Fruit fly (Drosophila melanogaster) whole organism, embryonic: ENCODE results near the gene egh.

Source experiments
- ATbp ChIP-seq: fragments of 200-800 bp; sonication (Bioruptor generic); optimal IDR thresholded peaks from 2 replicates; lab custom pipeline; 2017; ENCODE audit warnings: missing biosample characterization, mild to moderate bottlenecking, missing genetic modification characterization, missing genetic modification reagents
- Abd-B ChIP-seq: fragments of 200-800 bp; sonication (Bioruptor generic); optimal IDR thresholded peaks from 2 replicates; lab custom pipeline; 2018; ENCODE audit warnings: missing biosample characterization, mild to moderate bottlenecking, missing genetic modification characterization, moderate library complexity
- Antp ChIP-seq: fragments of 200-800 bp; sonication (Bioruptor generic); optimal IDR thresholded peaks from 3 replicates; lab custom pipeline; 2016; ENCODE audit warnings: missing biosample characterization, missing genetic modification characterization
- Asciz ChIP-seq: fragments of 200-800 bp; sonication (Bioruptor generic); optimal IDR thresholded peaks from 2 replicates; lab custom pipeline; 2017; ENCODE audit warnings: missing biosample characterization, mild to moderate bottlenecking, missing genetic modification characterization, missing genetic modification reagents
- Atf6 ChIP-seq: fragments of 200-800 bp; sonication (Bioruptor generic); IDR thresholded peaks from 2 replicates; pipeline ENCODE4 v1.3.6; 2022; ENCODE audit warnings: missing biosample characterization, missing genetic modification characterization
- CG11093 ChIP-seq: fragments of 200-800 bp; sonication (Bioruptor generic); IDR thresholded peaks from 3 replicates; pipeline ENCODE4 v1.3.6; 2022; ENCODE audit warnings: missing biosample characterization, missing genetic modification characterization
- CG12769 ChIP-seq: fragments of 200-800 bp; sonication (Bioruptor generic); optimal IDR thresholded peaks from 2 replicates; lab custom pipeline; 2019; ENCODE audit warnings: missing biosample characterization, mild to moderate bottlenecking, missing genetic modification characterization, moderate library complexity
- CG14667 ChIP-seq: fragments of 200-800 bp; sonication (Bioruptor generic); IDR thresholded peaks from 2 replicates; pipeline ENCODE4 v1.3.6; 2022; ENCODE audit warnings: missing biosample characterization, missing genetic modification characterization
- CG17802 ChIP-seq: fragments of 200-800 bp; sonication (Bioruptor generic); optimal IDR thresholded peaks from 2 replicates; lab custom pipeline; 2018; ENCODE audit warnings: missing biosample characterization, mild to moderate bottlenecking, missing genetic modification characterization, moderate library complexity
- CG2120 ChIP-seq: fragments of 200-800 bp; sonication (Bioruptor generic); optimal IDR thresholded peaks from 3 replicates; lab custom pipeline; 2016; ENCODE audit warnings: missing biosample characterization, missing genetic modification characterization
- CG2202 ChIP-seq: fragments of 200-800 bp; sonication (Bioruptor generic); optimal IDR thresholded peaks from 2 replicates; lab custom pipeline; 2018; ENCODE audit warnings: missing biosample characterization, mild to moderate bottlenecking, missing genetic modification characterization
- CG30431 ChIP-seq: fragments of 200-800 bp; sonication (Bioruptor generic); optimal IDR thresholded peaks from 2 replicates; lab custom pipeline; 2017; ENCODE audit warnings: missing biosample characterization, missing genetic modification characterization
- CG6175 ChIP-seq: fragments of 200-800 bp; sonication (Bioruptor generic); IDR thresholded peaks from 3 replicates; pipeline ENCODE4 v1.3.6; 2022; ENCODE audit warnings: missing biosample characterization, missing genetic modification characterization
- CG6654 ChIP-seq: fragments of 200-800 bp; sonication (Bioruptor generic); optimal IDR thresholded peaks from 2 replicates; lab custom pipeline; 2017; ENCODE audit warnings: missing biosample characterization, mild to moderate bottlenecking, missing genetic modification characterization
- CG7786 ChIP-seq: fragments of 200-800 bp; sonication (Bioruptor generic); optimal IDR thresholded peaks from 2 replicates; lab custom pipeline; 2016; ENCODE audit warnings: missing biosample characterization, missing genetic modification characterization
- CG9437 ChIP-seq: fragments of 200-800 bp; sonication (Bioruptor generic); optimal IDR thresholded peaks from 2 replicates; lab custom pipeline; 2018; ENCODE audit warnings: missing biosample characterization, mild to moderate bottlenecking, missing genetic modification characterization
- CG9817 ChIP-seq: fragments of 200-800 bp; sonication (Bioruptor generic); optimal IDR thresholded peaks from 2 replicates; lab custom pipeline; 2018; ENCODE audit warnings: missing biosample characterization, mild to moderate bottlenecking, missing genetic modification characterization, moderate library complexity
- Chrac-16 ChIP-seq: fragments of 200-800 bp; sonication (Bioruptor generic); optimal IDR thresholded peaks from 3 replicates; lab custom pipeline; 2016; ENCODE audit warnings: missing biosample characterization, missing genetic modification characterization
- Dbx ChIP-seq: fragments of 200-800 bp; sonication (Bioruptor generic); IDR thresholded peaks from 3 replicates; pipeline ENCODE4 v1.3.6; 2022; ENCODE audit warnings: missing biosample characterization, missing genetic modification characterization
- Dfd ChIP-seq, 2 experiments: fragments of >200 bp; optimal IDR thresholded peaks; 2 replicates each; lab custom pipeline; 2017; ENCODE audit warnings: missing biosample characterization in 2 of 2, missing genetic modification characterization in 2 of 2
- E2f2 ChIP-seq: fragments of 200-800 bp; sonication (Bioruptor generic); IDR thresholded peaks from 2 replicates; pipeline ENCODE4 v1.3.6; 2022; ENCODE audit warnings: missing biosample characterization, missing genetic modification characterization
- Ets97D ChIP-seq: fragments of 200-800 bp; sonication (Bioruptor generic); optimal IDR thresholded peaks from 3 replicates; lab custom pipeline; 2016; ENCODE audit warnings: missing biosample characterization, missing genetic modification characterization
- Fer1 ChIP-seq: fragments of 200-800 bp; sonication (Bioruptor generic); optimal IDR thresholded peaks from 2 replicates; lab custom pipeline; 2017; ENCODE audit warnings: missing biosample characterization, mild to moderate bottlenecking, missing genetic modification characterization
- HmgD ChIP-seq: fragments of 200-800 bp; sonication (Bioruptor generic); optimal IDR thresholded peaks from 3 replicates; lab custom pipeline; 2016; ENCODE audit warnings: missing biosample characterization, missing genetic modification characterization
- Hr78 ChIP-seq, 2 experiments: fragments of 200-800 bp in 1 of 2; fragments of >200 bp in 1 of 2; sonication (Bioruptor generic) in 1 of 2; optimal IDR thresholded peaks; 2 replicates each; lab custom pipeline; 2017 to 2019; ENCODE audit warnings: missing biosample characterization in 2 of 2, missing genetic modification characterization in 2 of 2, mild to moderate bottlenecking in 1 of 2, moderate library complexity in 1 of 2
- Mes4 ChIP-seq: fragments of 200-800 bp; sonication (Bioruptor generic); optimal IDR thresholded peaks from 2 replicates; lab custom pipeline; 2016; ENCODE audit warnings: missing biosample characterization, missing genetic modification characterization
- Mrtf ChIP-seq: fragments of 200-800 bp; sonication (Bioruptor generic); IDR thresholded peaks from 3 replicates; pipeline ENCODE4 v1.3.6; 2022; ENCODE audit warnings: missing biosample characterization, missing genetic modification characterization
- Scr ChIP-seq: fragments of 200-800 bp; sonication (Bioruptor generic); IDR thresholded peaks from 2 replicates; pipeline ENCODE4 v1.3.6; 2022; ENCODE audit warnings: missing biosample characterization, missing genetic modification characterization; ENCODE audit not compliant: partially characterized antibody
- Sin3A ChIP-seq: fragments of >200 bp; optimal IDR thresholded peaks from 2 replicates; lab custom pipeline; 2018
- Usf ChIP-seq: fragments of 200-800 bp; sonication (Bioruptor generic); optimal IDR thresholded peaks from 2 replicates; lab custom pipeline; 2017; ENCODE audit warnings: missing genotype, missing biosample characterization, missing genetic modification characterization
- Xbp1 ChIP-seq: fragments of 200-800 bp; sonication (Bioruptor generic); optimal IDR thresholded peaks from 3 replicates; lab custom pipeline; 2016; ENCODE audit warnings: missing biosample characterization, mild to moderate bottlenecking, missing genetic modification characterization
- ash1 ChIP-seq: fragments of 200-800 bp; sonication (Bioruptor generic); optimal IDR thresholded peaks from 2 replicates; lab custom pipeline; 2018; ENCODE audit warnings: missing biosample characterization, mild to moderate bottlenecking, missing genetic modification characterization
- btn ChIP-seq: fragments of 200-800 bp; sonication (Bioruptor generic); optimal IDR thresholded peaks from 2 replicates; lab custom pipeline; 2016; ENCODE audit warnings: missing biosample characterization, missing genetic modification characterization
- cad ChIP-seq: fragments of >200 bp; optimal IDR thresholded peaks from 2 replicates; lab custom pipeline; 2017; ENCODE audit warnings: missing biosample characterization, missing genetic modification characterization
- croc ChIP-seq: fragments of 200-800 bp; sonication (Bioruptor generic); conservative IDR thresholded peaks from 3 replicates; pipeline ENCODE4 v1.3.6; 2022; ENCODE audit warnings: missing biosample characterization, missing genetic modification characterization
- crol ChIP-seq: fragments of 200-800 bp; sonication (Bioruptor generic); IDR thresholded peaks from 2 replicates; pipeline ENCODE4 v1.3.6; 2022; ENCODE audit warnings: missing biosample characterization, missing genetic modification characterization
- dan ChIP-seq: fragments of 200-800 bp; sonication (Bioruptor generic); IDR thresholded peaks from 2 replicates; pipeline ENCODE4 v1.3.6; 2022; ENCODE audit warnings: missing biosample characterization, missing genetic modification characterization
- dmrt99B ChIP-seq: fragments of 200-800 bp; sonication (Bioruptor generic); optimal IDR thresholded peaks from 2 replicates; lab custom pipeline; 2018; ENCODE audit warnings: missing biosample characterization, mild to moderate bottlenecking, missing genetic modification characterization, moderate library complexity
- en ChIP-seq: fragments of 200-800 bp; sonication (Bioruptor generic); optimal IDR thresholded peaks from 2 replicates; lab custom pipeline; 2016; ENCODE audit warnings: missing biosample characterization, missing genetic modification characterization
- ewg ChIP-seq: fragments of 200-800 bp; sonication (Bioruptor generic); optimal IDR thresholded peaks from 3 replicates; lab custom pipeline; 2017; ENCODE audit warnings: mild to moderate bottlenecking, missing biosample characterization, missing genetic modification reagents, missing genetic modification characterization
- fd3F ChIP-seq: fragments of 200-800 bp; sonication (Bioruptor generic); optimal IDR thresholded peaks from 2 replicates; lab custom pipeline; 2018; ENCODE audit warnings: missing biosample characterization, mild to moderate bottlenecking, missing genetic modification characterization, moderate library complexity
- gfzf ChIP-seq: fragments of 200-800 bp; sonication (Bioruptor generic); optimal IDR thresholded peaks from 2 replicates; lab custom pipeline; 2016; ENCODE audit warnings: missing biosample characterization, mild to moderate bottlenecking, missing genetic modification characterization, moderate library complexity
- lab ChIP-seq: fragments of 200-800 bp; sonication (Bioruptor generic); optimal IDR thresholded peaks from 3 replicates; lab custom pipeline; 2017; ENCODE audit warnings: missing biosample characterization, missing genetic modification characterization, mild to moderate bottlenecking, moderate library complexity, missing genetic modification reagents
- luna ChIP-seq: fragments of 200-800 bp; sonication (Bioruptor generic); optimal IDR thresholded peaks from 2 replicates; lab custom pipeline; 2016; ENCODE audit warnings: missing biosample characterization, missing genetic modification characterization
- mam ChIP-seq: fragments of 200-800 bp; sonication (Bioruptor generic); optimal IDR thresholded peaks from 3 replicates; lab custom pipeline; 2016; ENCODE audit warnings: missing biosample characterization, missing genetic modification characterization
- nerfin-2 ChIP-seq: fragments of 200-800 bp; sonication (Bioruptor generic); IDR thresholded peaks from 2 replicates; pipeline ENCODE4 v1.3.6; 2022; ENCODE audit warnings: missing biosample characterization, missing genetic modification characterization; ENCODE audit not compliant: partially characterized antibody
- peb ChIP-seq: fragments of 200-800 bp; sonication (Bioruptor generic); IDR thresholded peaks from 2 replicates; pipeline ENCODE4 v1.3.6; 2022; ENCODE audit warnings: missing biosample characterization, missing genetic modification characterization
- rib ChIP-seq: fragments of 200-800 bp; sonication (Bioruptor generic); IDR thresholded peaks from 2 replicates; pipeline ENCODE4 v1.3.6; 2022; ENCODE audit warnings: missing biosample characterization, missing genetic modification characterization
- sug ChIP-seq: fragments of 200-800 bp; optimal IDR thresholded peaks from 2 replicates; lab custom pipeline; 2019; ENCODE audit warnings: missing biosample characterization, mild to moderate bottlenecking, missing genetic modification characterization, moderate library complexity
- tup ChIP-seq: fragments of 200-800 bp; sonication (Bioruptor generic); optimal IDR thresholded peaks from 2 replicates; lab custom pipeline; 2016; ENCODE audit warnings: missing biosample characterization, mild to moderate bottlenecking, missing genetic modification characterization, moderate library complexity
- vvl ChIP-seq: fragments of 200-800 bp; sonication (Bioruptor generic); IDR thresholded peaks from 2 replicates; pipeline ENCODE4 v1.3.6; 2022; ENCODE audit warnings: missing biosample characterization, missing genetic modification characterization
- wor ChIP-seq: fragments of 200-800 bp; sonication (Bioruptor generic); IDR thresholded peaks from 2 replicates; pipeline ENCODE4 v1.3.6; 2022; ENCODE audit warnings: missing biosample characterization, missing genetic modification characterization

egh gene

dm6 chrX:2593753-2594096 lies 5.4 kb downstream of the egh start (continued):
- TF ChIP-seq CG17802 (tag; lab: Kevin White, UChicago), result peak; percentile 53
- peak; percentile 84 for TF ChIP-seq peb
- peak; percentile 95 for TF ChIP-seq CG7786 (GFP tag; lab: Kevin White, UChicago)
- TF ChIP-seq CG9817, result peak; percentile 84
- peak; percentile 10 for TF ChIP-seq gfzf (GFP tag; lab: Kevin White, UChicago)
- no peak for TF ChIP-seq CG2202
- peak; percentile 81 for TF ChIP-seq croc (GFP tag; lab: Robert Waterston, UW)
- peak; percentile 97 for TF ChIP-seq CG2120 (GFP tag; lab: Kevin White, UChicago)
- TF ChIP-seq fd3F (GFP tag; lab: Kevin White, UChicago), result peak; percentile 85
- TF ChIP-seq CG30431 (GFP tag; lab: Kevin White, UChicago), result peak; percentile 85
- TF ChIP-seq Fer1 (GFP tag; lab: Kevin White, UChicago), result peak; percentile 95
- peak; percentile 99 for TF ChIP-seq sug (tag; lab: Kevin White, UChicago)
- TF ChIP-seq Scr (GFP tag; lab: Robert Waterston, UW), result no peak
- peak; percentile 80 for TF ChIP-seq ATbp (GFP tag; lab: Kevin White, UChicago)
- TF ChIP-seq Ets97D (GFP tag; lab: Kevin White, UChicago), result peak; percentile 69
- TF ChIP-seq Chrac-16 (GFP tag; lab: Kevin White, UChicago), result peak; percentile 87
- TF ChIP-seq CG11093 (GFP tag; lab: Robert Waterston, UW), result peak; percentile 93
- peak; percentile 58 for TF ChIP-seq CG9437 (GFP tag; lab: Kevin White, UChicago)
- peak; percentile 69 for TF ChIP-seq en
- TF ChIP-seq mam (GFP tag; lab: Kevin White, UChicago), result peak; percentile 97
- TF ChIP-seq Hr78 (GFP tag; optimal IDR thresholded peaks at IDR 0.05; lab: Kevin White, UChicago), result peak in 1 of 2 experiments; percentile 59
- TF ChIP-seq Dbx (GFP tag; lab: Robert Waterston, UW), result peak; percentile 96
- peak; percentile 93 for TF ChIP-seq Mrtf
- peak; percentile 75 for TF ChIP-seq ewg
- peak; percentile 71 for TF ChIP-seq CG6654 (GFP tag; lab: Kevin White, UChicago)
- TF ChIP-seq HmgD (GFP tag; lab: Kevin White, UChicago), result peak; percentile 74
- TF ChIP-seq ash1, result peak; percentile 77
- peak; percentile 78 for TF ChIP-seq btn (GFP tag; lab: Kevin White, UChicago)
- peak; percentile 55 for TF ChIP-seq crol
- no peak for TF ChIP-seq Dfd (GFP tag; optimal IDR thresholded peaks at IDR 0.05; lab: Kevin White, UChicago)
- peak; percentile 92 for TF ChIP-seq Xbp1 (GFP tag; lab: Kevin White, UChicago)
- peak; percentile 92 for TF ChIP-seq dmrt99B (tag; lab: Kevin White, UChicago)
- peak; percentile 97 for TF ChIP-seq Antp (GFP tag; lab: Kevin White, UChicago)
- no peak for TF ChIP-seq Sin3A (lab: Kevin White, UChicago)
- TF ChIP-seq lab (GFP tag; lab: Kevin White, UChicago), result peak; percentile 97
- TF ChIP-seq E2f2 (GFP tag; lab: Robert Waterston, UW), result peak; percentile 67
- peak; percentile 76 for TF ChIP-seq Asciz (GFP tag; lab: Kevin White, UChicago)
- TF ChIP-seq cad (GFP tag; lab: Kevin White, UChicago), result no peak
- TF ChIP-seq Mes4, result peak; percentile 64
- TF ChIP-seq tup, result peak; percentile 74
- TF ChIP-seq vvl (GFP tag; lab: Robert Waterston, UW), result peak; percentile 97
- peak; percentile 97 for TF ChIP-seq rib (GFP tag; lab: Robert Waterston, UW)
- peak; percentile 96 for TF ChIP-seq Atf6
- TF ChIP-seq CG6175 (GFP tag; lab: Robert Waterston, UW), result peak; percentile 93
- peak; percentile 63 for TF ChIP-seq dan (GFP tag; lab: Robert Waterston, UW)
- TF ChIP-seq Abd-B (GFP tag; lab: Kevin White, UChicago), result peak; percentile 82
- peak; percentile 82 for TF ChIP-seq Usf (GFP tag; lab: Kevin White, UChicago)
- TF ChIP-seq luna (GFP tag; lab: Kevin White, UChicago), result peak; percentile 89
- peak; percentile 93 for TF ChIP-seq CG14667 (GFP tag; lab: Robert Waterston, UW)
- no peak for TF ChIP-seq nerfin-2 (GFP tag; lab: Robert Waterston, UW)
- TF ChIP-seq wor (GFP tag; lab: Robert Waterston, UW), result peak; percentile 80
- peak; percentile 99 for TF ChIP-seq CG12769 (tag; lab: Kevin White, UChicago)
